Worm (Caenorhabditis elegans) whole organism, L4 larva: ENCODE measurements around the gene cyp-14A4.

Experiments
- D1046.2 ChIP-seq: fragments of 200-800 bp; sonication (Bioruptor generic); IDR thresholded peaks from 2 replicates; pipeline ENCODE4 v1.3.6; 2022; ENCODE audit warnings: missing genetic modification characterization, missing compliant biosample characterization
- F26F4.8 ChIP-seq: fragments of 200-800 bp; sonication (Bioruptor generic); conservative IDR thresholded peaks from 2 replicates; pipeline ENCODE4 v1.3.6; 2022; ENCODE audit warnings: missing genetic modification characterization, missing compliant biosample characterization
- T20F7.1 ChIP-seq: fragments of 200-800 bp; sonication (Bioruptor generic); optimal IDR thresholded peaks from 2 replicates; lab custom pipeline; 2018; ENCODE audit warnings: mild to moderate bottlenecking, missing genetic modification characterization, missing compliant biosample characterization
- T26A8.4 ChIP-seq: fragments of 200-800 bp; sonication (Bioruptor generic); IDR thresholded peaks from 2 replicates; pipeline ENCODE4 v1.3.6; 2022; ENCODE audit warnings: missing genetic modification characterization, missing compliant biosample characterization
- Y105C5A.15 ChIP-seq: fragments of 200-800 bp; sonication (Bioruptor generic); IDR thresholded peaks from 2 replicates; pipeline ENCODE4 v1.3.6; 2022; ENCODE audit warnings: missing genetic modification characterization, missing compliant biosample characterization
- Y48G9A.11 ChIP-seq: fragments of 200-800 bp; sonication (Bioruptor generic); IDR thresholded peaks from 2 replicates; pipeline ENCODE4 v1.3.6; 2022; ENCODE audit warnings: missing genetic modification reagents, missing genetic modification characterization, missing compliant biosample characterization
- Y75B8A.6 ChIP-seq: fragments of 200-800 bp; sonication (Bioruptor generic); IDR thresholded peaks from 2 replicates; pipeline ENCODE4 v1.3.6; 2022; ENCODE audit warnings: missing genetic modification reagents, missing genetic modification characterization, missing compliant biosample characterization
- ZK337.2 ChIP-seq: fragments of 200-800 bp; sonication (Bioruptor generic); IDR thresholded peaks from 2 replicates; pipeline ENCODE4 v1.3.6; 2022; ENCODE audit warnings: missing genetic modification reagents, missing genetic modification characterization, missing compliant biosample characterization
- ZK546.5 ChIP-seq, 2 experiments: sonication (generic microtip); optimal IDR thresholded peaks; 2 replicates each; lab custom pipeline; 2017; ENCODE audit warnings: missing biosample characterization in 2 of 2, missing genetic modification characterization in 2 of 2
- aha-1 ChIP-seq: fragments of 150-350 bp; peaks from one replicate; lab custom pipeline; 2014; ENCODE audit warnings: missing biosample characterization, missing genetic modification characterization
- aly-2 ChIP-seq: sonication (generic microtip); optimal IDR thresholded peaks from 2 replicates; lab custom pipeline; 2018; ENCODE audit warnings: missing biosample characterization, missing genetic modification characterization
- arid-1 ChIP-seq: fragments of 200-800 bp; sonication (Bioruptor generic); conservative IDR thresholded peaks from 2 replicates; pipeline ENCODE4 v1.3.6; 2022; ENCODE audit warnings: missing genetic modification reagents, missing genetic modification characterization, missing compliant biosample characterization
- ceh-20 ChIP-seq: fragments of 200-800 bp; sonication (Bioruptor generic); IDR thresholded peaks from 2 replicates; pipeline ENCODE4 v1.3.6; 2022; ENCODE audit warnings: missing genetic modification reagents, missing genetic modification characterization, missing compliant biosample characterization
- ceh-32 ChIP-seq: sonication (generic microtip); optimal IDR thresholded peaks from 2 replicates; lab custom pipeline; 2016; ENCODE audit warnings: mild to moderate bottlenecking, missing genetic modification characterization, missing compliant biosample characterization; ENCODE audit not compliant: poor library complexity
- ceh-44 ChIP-seq: fragments of 200-800 bp; sonication (Bioruptor generic); IDR thresholded peaks from 2 replicates; pipeline ENCODE4 v1.3.6; 2022; ENCODE audit warnings: missing genetic modification reagents, missing genetic modification characterization, missing compliant biosample characterization
- ces-1 ChIP-seq: fragments of 150-350 bp; sonication (generic microtip); optimal IDR thresholded peaks from 4 replicates; lab custom pipeline; 2014; ENCODE audit warnings: missing biosample characterization, missing genetic modification reagents, missing genetic modification characterization
- daf-16 ChIP-seq, 3 experiments: sonication (generic microtip); optimal IDR thresholded peaks; 2 replicates each; lab custom pipeline; 2016 to 2017; ENCODE audit warnings: missing genetic modification characterization in 3 of 3, missing genetic modification reagents in 3 of 3, mild to moderate bottlenecking in 2 of 3, missing compliant biosample characterization in 2 of 3, missing biosample characterization in 1 of 3, moderate library complexity in 1 of 3
- dmd-6 ChIP-seq: fragments of 200-800 bp; sonication (Bioruptor generic); IDR thresholded peaks from 2 replicates; pipeline ENCODE4 v1.3.6; 2022; ENCODE audit warnings: missing genetic modification reagents, missing genetic modification characterization, missing compliant biosample characterization
- hlh-11 ChIP-seq: fragments of 200-800 bp; sonication (Bioruptor generic); optimal IDR thresholded peaks from 2 replicates; lab custom pipeline; 2018; ENCODE audit warnings: mild to moderate bottlenecking, missing genetic modification characterization, missing compliant biosample characterization
- jun-1 ChIP-seq: fragments of 150-350 bp; optimal IDR thresholded peaks from 2 replicates; lab custom pipeline; 2014; ENCODE audit warnings: missing biosample characterization, missing genetic modification reagents, missing genetic modification characterization
- lin-1 ChIP-seq: fragments of 200-800 bp; sonication (Bioruptor generic); IDR thresholded peaks from 2 replicates; pipeline ENCODE4 v1.3.6; 2022; ENCODE audit warnings: missing genetic modification reagents, missing genetic modification characterization, missing compliant biosample characterization
- lin-29 ChIP-seq: fragments of 200-800 bp; sonication (Bioruptor generic); IDR thresholded peaks from 2 replicates; pipeline ENCODE4 v1.3.6; 2022; ENCODE audit warnings: missing genetic modification reagents, missing genetic modification characterization, missing compliant biosample characterization
- lin-39 ChIP-seq: fragments of 150-350 bp; optimal IDR thresholded peaks from 2 replicates; lab custom pipeline; 2014; ENCODE audit warnings: missing biosample characterization, missing genetic modification reagents, missing genetic modification characterization
- lir-3 ChIP-seq: sonication (generic microtip); optimal IDR thresholded peaks from 2 replicates; lab custom pipeline; 2016; ENCODE audit warnings: mild to moderate bottlenecking, missing genetic modification characterization, missing compliant biosample characterization
- mdt-29 ChIP-seq: fragments of 200-800 bp; sonication (Bioruptor generic); IDR thresholded peaks from 2 replicates; pipeline ENCODE4 v1.3.6; 2022; ENCODE audit warnings: missing genetic modification reagents, missing genetic modification characterization, missing compliant biosample characterization
- mxl-2 ChIP-seq: fragments of 200-800 bp; sonication (Bioruptor generic); conservative IDR thresholded peaks from 2 replicates; pipeline ENCODE4 v1.3.6; 2022; ENCODE audit warnings: missing genetic modification reagents, missing genetic modification characterization, missing compliant biosample characterization
- mxl-3 ChIP-seq: fragments of 200-800 bp; sonication (Bioruptor generic); optimal IDR thresholded peaks from 2 replicates; lab custom pipeline; 2018; ENCODE audit warnings: mild to moderate bottlenecking, missing genetic modification characterization, missing compliant biosample characterization
- nhr-102 ChIP-seq: sonication (generic microtip); optimal IDR thresholded peaks from 2 replicates; lab custom pipeline; 2016; ENCODE audit warnings: mild to moderate bottlenecking, missing genetic modification characterization, moderate library complexity, missing compliant biosample characterization
- nhr-11 ChIP-seq: fragments of 150-350 bp; optimal IDR thresholded peaks from 2 replicates; lab custom pipeline; 2014; ENCODE audit warnings: missing biosample characterization, missing genetic modification characterization
- nhr-111 ChIP-seq: fragments of 200-800 bp; sonication (Bioruptor generic); optimal IDR thresholded peaks from 2 replicates; lab custom pipeline; 2018; ENCODE audit warnings: mild to moderate bottlenecking, missing genetic modification characterization, missing compliant biosample characterization
- nhr-237 ChIP-seq: sonication (generic microtip); optimal IDR thresholded peaks from 2 replicates; lab custom pipeline; 2017; ENCODE audit warnings: missing biosample characterization, missing genetic modification characterization
- nhr-41 ChIP-seq: fragments of 200-800 bp; sonication (Bioruptor generic); IDR thresholded peaks from 2 replicates; pipeline ENCODE4 v1.3.6; 2022; ENCODE audit warnings: missing genetic modification reagents, missing genetic modification characterization, missing compliant biosample characterization
- nhr-42 ChIP-seq: fragments of 200-800 bp; sonication (Bioruptor generic); IDR thresholded peaks from 2 replicates; pipeline ENCODE4 v1.3.6; 2022; ENCODE audit warnings: missing genetic modification characterization, missing compliant biosample characterization
- nhr-76 ChIP-seq: fragments of 150-350 bp; optimal IDR thresholded peaks from 2 replicates; lab custom pipeline; 2014; ENCODE audit warnings: missing biosample characterization, missing genetic modification characterization
- php-3 ChIP-seq: fragments of 200-800 bp; sonication (Bioruptor generic); IDR thresholded peaks from 2 replicates; pipeline ENCODE4 v1.3.6; 2022; ENCODE audit warnings: missing genetic modification reagents, missing genetic modification characterization, missing compliant biosample characterization
- pqm-1 ChIP-seq: sonication (generic microtip); optimal IDR thresholded peaks from 2 replicates; lab custom pipeline; 2017; ENCODE audit warnings: missing biosample characterization, missing genetic modification characterization
- set-16 ChIP-seq: fragments of 200-800 bp; sonication (Bioruptor generic); IDR thresholded peaks from 2 replicates; pipeline ENCODE4 v1.3.6; 2022; ENCODE audit warnings: missing genetic modification reagents, missing genetic modification characterization, missing compliant biosample characterization
- skn-1 ChIP-seq: fragments of 150-350 bp; optimal IDR thresholded peaks from 2 replicates; lab custom pipeline; 2014; ENCODE audit warnings: missing biosample characterization, missing genetic modification characterization
- snpc-1.2 ChIP-seq: fragments of 200-800 bp; sonication (Bioruptor generic); IDR thresholded peaks from 2 replicates; pipeline ENCODE4 v1.3.6; 2022; ENCODE audit warnings: missing genetic modification reagents, missing genetic modification characterization, missing compliant biosample characterization
- spr-1 ChIP-seq: sonication (generic microtip); optimal IDR thresholded peaks from 2 replicates; lab custom pipeline; 2016; ENCODE audit warnings: mild to moderate bottlenecking, missing genetic modification characterization, missing compliant biosample characterization
- spr-3 ChIP-seq: fragments of 200-800 bp; sonication (Bioruptor generic); optimal IDR thresholded peaks from 2 replicates; lab custom pipeline; 2018; ENCODE audit warnings: mild to moderate bottlenecking, missing genetic modification characterization, missing compliant biosample characterization
- tag-97 ChIP-seq: fragments of 200-800 bp; sonication (Bioruptor generic); IDR thresholded peaks from 2 replicates; pipeline ENCODE4 v1.3.6; 2022; ENCODE audit warnings: missing genetic modification characterization, missing compliant biosample characterization
- unc-130 ChIP-seq: sonication (generic microtip); optimal IDR thresholded peaks from 2 replicates; lab custom pipeline; 2016; ENCODE audit warnings: missing genetic modification reagents, missing genetic modification characterization, missing compliant biosample characterization
- unc-39 ChIP-seq: sonication (generic microtip); optimal IDR thresholded peaks from 2 replicates; lab custom pipeline; 2017; ENCODE audit warnings: missing biosample characterization, missing genetic modification characterization
- unc-62 ChIP-seq, 3 experiments: fragments of 150-350 bp in 1 of 3; sonication (generic microtip); optimal IDR thresholded peaks in 2 of 3; peaks in 1 of 3; 1 replicate in 1 of 3; 2 replicates in 2 of 3; lab custom pipeline; 2014 to 2017; ENCODE audit warnings: missing biosample characterization in 3 of 3, missing genetic modification characterization in 3 of 3, missing genetic modification reagents in 3 of 3, missing genotype in 1 of 3
- zfp-2 ChIP-seq: sonication (generic microtip); optimal IDR thresholded peaks from 2 replicates; lab custom pipeline; 2016; ENCODE audit warnings: mild to moderate bottlenecking, missing genetic modification characterization, missing compliant biosample characterization
- ztf-11 ChIP-seq: fragments of 150-350 bp; optimal IDR thresholded peaks from 2 replicates; lab custom pipeline; 2014; ENCODE audit warnings: missing biosample characterization, missing genetic modification characterization

The cyp-14A4 gene

ce11 chrX:13311641-13312423, 27.8 kb upstream of the cyp-14A4 start, which contains the start of gene F46G10.1 (continued):
- TF ChIP-seq pqm-1 (tag; lab: Kevin White, UChicago) (peak; percentile 73), zfp-2 (no peak), php-3 (GFP tag; lab: Robert Waterston, UW) (peak; percentile 28; the same call in 1 of the 2 replicates), ZK337.2 (no peak), spr-3 (GFP tag; lab: Kevin White, UChicago) (no peak), daf-16 (GFP tag; optimal IDR thresholded peaks at IDR 0.05; lab: Kevin White, UChicago) (no peak), daf-16 (tag; optimal IDR thresholded peaks at IDR 0.05; lab: Kevin White, UChicago) (peak; percentile 93), aly-2 (tag; lab: Kevin White, UChicago) (no peak), ceh-32 (tag; lab: Kevin White, UChicago) (no peak), F26F4.8 (GFP tag; lab: Robert Waterston, UW) (no peak)

DNA sequence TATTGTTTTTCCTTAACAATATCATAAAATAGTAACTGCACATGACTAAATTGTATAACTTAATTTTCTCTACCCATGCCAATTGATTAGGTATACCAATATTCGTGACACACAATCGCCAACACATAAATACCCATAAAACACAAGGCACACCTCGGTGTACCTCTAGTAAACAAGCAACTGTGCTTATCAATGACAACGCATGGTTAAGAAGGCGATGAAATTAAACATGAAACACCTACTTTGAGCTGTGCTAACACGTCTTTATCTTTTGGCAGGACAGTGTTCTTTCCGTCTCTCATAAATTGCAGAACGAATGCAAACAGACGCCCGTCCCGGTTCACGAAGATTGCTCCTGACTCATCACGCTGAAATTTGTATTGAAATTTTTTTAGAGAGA, 26.8 kb upstream of the cyp-14A4 start:
- no peak for TF ChIP-seq Y48G9A.11 (GFP tag; lab: Robert Waterston, UW)
- TF ChIP-seq hlh-11 (tag; lab: Kevin White, UChicago) = peak; percentile 91
- TF ChIP-seq lin-1 (GFP tag; lab: Robert Waterston, UW) = no peak
- no peak for TF ChIP-seq unc-39 (tag; lab: Kevin White, UChicago)
- TF ChIP-seq T20F7.1 (GFP tag; lab: Kevin White, UChicago) = no peak
- TF ChIP-seq nhr-237 (tag; lab: Kevin White, UChicago) = no peak
- no peak for TF ChIP-seq lin-29 (GFP tag; lab: Robert Waterston, UW)
- no peak for TF ChIP-seq set-16 (GFP tag; lab: Robert Waterston, UW)
- TF ChIP-seq nhr-11 (tag; lab: Kevin White, UChicago) = no peak
- TF ChIP-seq php-3 (GFP tag; lab: Robert Waterston, UW) = peak; percentile 93
- TF ChIP-seq lin-39 (tag; lab: Kevin White, UChicago) = no peak
- no peak for TF ChIP-seq arid-1 (GFP tag; lab: Robert Waterston, UW)
- peak; percentile 93 for TF ChIP-seq dmd-6 (GFP tag; lab: Robert Waterston, UW)
- TF ChIP-seq ceh-20 (GFP tag; lab: Robert Waterston, UW) = no peak
- TF ChIP-seq ceh-44 (GFP tag; lab: Robert Waterston, UW) = no peak
- peak; percentile 74 for TF ChIP-seq nhr-102 (tag; lab: Kevin White, UChicago)
- TF ChIP-seq unc-62 (GFP tag; optimal IDR thresholded peaks at IDR 0.05 in 1 of 2; lab: Kevin White, UChicago) = no peak
- no peak for TF ChIP-seq unc-62 (tag; optimal IDR thresholded peaks at IDR 0.05; lab: Kevin White, UChicago)
- no peak for TF ChIP-seq spr-3 (GFP tag; lab: Kevin White, UChicago)
- TF ChIP-seq ztf-11 (tag; lab: Kevin White, UChicago) = no peak
- TF ChIP-seq zfp-2 = no peak
- no peak for TF ChIP-seq nhr-41
- no peak for TF ChIP-seq snpc-1.2
- peak; percentile 92 for TF ChIP-seq pqm-1 (tag; lab: Kevin White, UChicago)
- no peak for TF ChIP-seq tag-97
- TF ChIP-seq Y105C5A.15 (GFP tag; lab: Robert Waterston, UW) = no peak
- no peak for TF ChIP-seq nhr-42 (GFP tag; lab: Robert Waterston, UW)
- TF ChIP-seq skn-1 (tag; lab: Kevin White, UChicago) = no peak
- TF ChIP-seq mdt-29 (GFP tag; lab: Robert Waterston, UW) = no peak
- TF ChIP-seq nhr-76 (tag; lab: Kevin White, UChicago) = no peak
- no peak for TF ChIP-seq aha-1 (tag; lab: Kevin White, UChicago)
- TF ChIP-seq mxl-2 = no peak
- peak; percentile 67 for TF ChIP-seq mxl-3 (GFP tag; lab: Kevin White, UChicago)
- no peak for TF ChIP-seq ces-1
- TF ChIP-seq unc-130 = no peak
- TF ChIP-seq nhr-111 (GFP tag; lab: Kevin White, UChicago) = no peak
- no peak for TF ChIP-seq jun-1 (tag; lab: Kevin White, UChicago)
- TF ChIP-seq Y75B8A.6 = no peak
- TF ChIP-seq D1046.2 (GFP tag; lab: Robert Waterston, UW) = no peak
- no peak for TF ChIP-seq ZK546.5 (tag; optimal IDR thresholded peaks at IDR 0.05; lab: Kevin White, UChicago)
- TF ChIP-seq T26A8.4 = no peak
- no peak for TF ChIP-seq lir-3 (tag; lab: Kevin White, UChicago)
- TF ChIP-seq spr-1 (tag; lab: Kevin White, UChicago) = no peak
